Worm (Caenorhabditis elegans) whole organism, early embryonic: ENCODE data around the gene rad-51.

Experiments used
- B0310.2 ChIP-seq: sonication (generic microtip); optimal IDR thresholded peaks from 2 replicates; lab custom pipeline; 2016; ENCODE audit warnings: mild to moderate bottlenecking, missing genetic modification characterization, missing compliant biosample characterization
- F13C5.2 ChIP-seq: sonication (generic microtip); optimal IDR thresholded peaks from 2 replicates; lab custom pipeline; 2017; ENCODE audit warnings: mild to moderate bottlenecking, missing genetic modification characterization, inconsistent platforms, missing compliant biosample characterization
- aly-1 ChIP-seq: sonication (generic microtip); optimal IDR thresholded peaks from 2 replicates; lab custom pipeline; 2016; ENCODE audit warnings: missing genetic modification characterization, missing compliant biosample characterization
- ama-1 ChIP-seq: fragments of 150-350 bp; optimal IDR thresholded peaks from 2 replicates; lab custom pipeline; 2014
- ceh-13 ChIP-seq: fragments of 200-800 bp; sonication (Bioruptor generic); optimal IDR thresholded peaks from 2 replicates; lab custom pipeline; 2018; ENCODE audit warnings: mild to moderate bottlenecking, missing genetic modification characterization, missing compliant biosample characterization
- ceh-36 ChIP-seq: sonication (generic microtip); optimal IDR thresholded peaks from 2 replicates; lab custom pipeline; 2016; ENCODE audit warnings: missing genetic modification characterization, inconsistent platforms, missing compliant biosample characterization
- ets-7 ChIP-seq: sonication (generic microtip); optimal IDR thresholded peaks from 2 replicates; lab custom pipeline; 2016; ENCODE audit warnings: missing genotype, missing genetic modification characterization, missing compliant biosample characterization
- flt-1 ChIP-seq: fragments of 200-800 bp; sonication (Bioruptor generic); IDR thresholded peaks from 2 replicates; pipeline ENCODE4 v1.3.6; 2022; ENCODE audit warnings: missing genetic modification characterization, missing compliant biosample characterization
- hmbx-1 ChIP-seq: sonication (generic microtip); optimal IDR thresholded peaks from 2 replicates; lab custom pipeline; 2016; ENCODE audit warnings: mild to moderate bottlenecking, missing genetic modification characterization, missing compliant biosample characterization
- hmg-4 ChIP-seq: fragments of 200-800 bp; sonication (Bioruptor generic); optimal IDR thresholded peaks from 2 replicates; lab custom pipeline; 2018; ENCODE audit warnings: mild to moderate bottlenecking, missing genetic modification characterization, missing compliant biosample characterization
- hnd-1 ChIP-seq: sonication (generic microtip); optimal IDR thresholded peaks from 2 replicates; lab custom pipeline; 2016; ENCODE audit warnings: missing genetic modification characterization, missing compliant biosample characterization
- pes-1 ChIP-seq: fragments of 200-800 bp; sonication (Bioruptor generic); IDR thresholded peaks from 2 replicates; pipeline ENCODE4 v1.3.6; 2022; ENCODE audit warnings: missing genetic modification reagents, missing genetic modification characterization, missing compliant biosample characterization
- scrt-1 ChIP-seq: fragments of 200-800 bp; sonication (Bioruptor generic); IDR thresholded peaks from 2 replicates; pipeline ENCODE4 v1.3.6; 2022; ENCODE audit warnings: missing genetic modification characterization, missing compliant biosample characterization
- sea-1 ChIP-seq: fragments of 200-800 bp; sonication (Bioruptor generic); conservative IDR thresholded peaks from 2 replicates; pipeline ENCODE4 v1.3.6; 2022; ENCODE audit warnings: missing genetic modification characterization, missing compliant biosample characterization
- tbx-11 ChIP-seq: fragments of 200-800 bp; sonication (Bioruptor generic); IDR thresholded peaks from 2 replicates; pipeline ENCODE4 v1.3.6; 2022; ENCODE audit warnings: missing genetic modification characterization, missing compliant biosample characterization
- tbx-37 ChIP-seq: fragments of 200-800 bp; sonication (Bioruptor generic); conservative IDR thresholded peaks from 2 replicates; pipeline ENCODE4 v1.3.6; 2022; ENCODE audit warnings: missing genetic modification reagents, missing genetic modification characterization, missing compliant biosample characterization
- tra-4 ChIP-seq: sonication (generic microtip); optimal IDR thresholded peaks from 2 replicates; lab custom pipeline; 2017; ENCODE audit warnings: missing genetic modification characterization, missing compliant biosample characterization

The rad-51 gene

ce11 chrIV:10245666-10246210, 38.3 kb downstream of the rad-51 start, which contains the start of gene F01G10.10:
Gene F01G10.10, plus strand, starts transcription at chrIV:10246160.
- TF ChIP-seq B0310.2 (tag; lab: Kevin White, UChicago) (no peak), tbx-37 (GFP tag; lab: Robert Waterston, UW) (no peak), flt-1 (GFP tag; lab: Robert Waterston, UW) (no peak)

DNA sequence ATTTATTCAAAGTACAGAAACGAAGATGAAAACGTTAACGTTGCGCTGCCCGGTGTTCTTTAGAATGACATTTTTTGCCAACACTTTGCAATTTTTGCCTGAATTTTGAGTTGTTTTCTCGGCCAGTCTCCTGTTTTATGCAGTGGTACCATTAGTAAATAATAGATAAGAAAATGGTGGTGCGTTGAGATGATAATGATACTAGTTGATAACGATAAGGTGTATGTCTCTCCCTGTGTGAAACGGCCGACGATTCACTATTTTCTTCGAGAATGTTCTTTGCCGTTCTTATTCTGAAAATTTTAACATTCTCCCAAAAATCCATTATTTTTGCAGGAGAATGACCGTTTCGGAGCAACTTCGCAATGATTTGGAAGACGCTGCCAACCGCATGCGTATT, 40.8 kb downstream of the rad-51 start, which contains the start of gene tkt-1:
tkt-1 (plus strand) TSS at position 337 of the 400 bp plus-strand sequence.
- TF ChIP-seq F13C5.2 (tag; lab: Kevin White, UChicago): no peak
- TF ChIP-seq sea-1 (GFP tag; lab: Robert Waterston, UW): no peak
- TF ChIP-seq hnd-1 (tag; lab: Kevin White, UChicago): no peak
- TF ChIP-seq ceh-36 (tag; lab: Kevin White, UChicago): no peak
- no peak for TF ChIP-seq ceh-13
- TF ChIP-seq B0310.2 (tag; lab: Kevin White, UChicago): no peak
- no peak for TF ChIP-seq tra-4
- TF ChIP-seq ama-1: no peak
- TF ChIP-seq pes-1 (GFP tag; lab: Robert Waterston, UW): no peak
- no peak for TF ChIP-seq tbx-11 (GFP tag; lab: Robert Waterston, UW)
- no peak for TF ChIP-seq scrt-1 (GFP tag; lab: Robert Waterston, UW)

DNA sequence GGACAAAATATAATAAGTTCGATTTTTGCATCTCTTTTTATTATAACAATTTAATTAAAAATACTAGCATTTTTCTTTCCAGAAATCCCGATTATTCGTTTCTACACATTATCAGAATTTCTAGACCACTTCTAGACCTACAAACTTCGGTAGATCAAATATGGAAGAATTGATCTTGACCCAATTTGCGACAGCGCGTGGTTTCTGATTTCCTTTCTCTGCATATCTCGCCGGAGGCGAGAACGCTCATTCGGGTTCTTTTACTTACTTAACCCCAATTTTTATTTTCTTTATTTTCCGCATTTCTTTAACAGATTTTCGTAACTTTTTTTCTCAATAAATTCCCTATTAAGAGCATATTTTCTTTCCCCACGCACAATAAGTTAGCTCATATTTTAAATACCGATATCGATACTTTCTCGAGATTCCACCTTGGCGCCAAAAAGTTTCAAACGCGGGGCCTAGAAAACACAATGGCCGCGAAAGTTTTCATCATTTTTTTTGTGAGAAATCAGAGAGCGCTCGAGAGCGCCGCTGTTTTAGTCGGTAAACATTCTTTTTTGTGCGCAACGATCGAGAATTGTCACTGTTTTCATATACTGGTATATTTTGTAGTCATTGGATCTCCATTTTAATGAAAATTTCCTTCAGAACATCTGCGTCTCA, 41.5 kb downstream of the rad-51 start:
- TF ChIP-seq aly-1 (tag; lab: Kevin White, UChicago) (no peak), ceh-13 (no peak), flt-1 (GFP tag; lab: Robert Waterston, UW) (no peak), hnd-1 (tag; lab: Kevin White, UChicago) (no peak), tbx-37 (GFP tag; lab: Robert Waterston, UW) (no peak), scrt-1 (GFP tag; lab: Robert Waterston, UW) (no peak), hmbx-1 (tag; lab: Kevin White, UChicago) (no peak), pes-1 (GFP tag; lab: Robert Waterston, UW) (no peak), F13C5.2 (tag; lab: Kevin White, UChicago) (no peak), ets-7 (tag; lab: Kevin White, UChicago) (no peak), hmg-4 (GFP tag; lab: Kevin White, UChicago) (no peak), tra-4 (no peak), tbx-11 (GFP tag; lab: Robert Waterston, UW) (no peak), ceh-36 (tag; lab: Kevin White, UChicago) (no peak), B0310.2 (tag; lab: Kevin White, UChicago) (no peak)

DNA sequence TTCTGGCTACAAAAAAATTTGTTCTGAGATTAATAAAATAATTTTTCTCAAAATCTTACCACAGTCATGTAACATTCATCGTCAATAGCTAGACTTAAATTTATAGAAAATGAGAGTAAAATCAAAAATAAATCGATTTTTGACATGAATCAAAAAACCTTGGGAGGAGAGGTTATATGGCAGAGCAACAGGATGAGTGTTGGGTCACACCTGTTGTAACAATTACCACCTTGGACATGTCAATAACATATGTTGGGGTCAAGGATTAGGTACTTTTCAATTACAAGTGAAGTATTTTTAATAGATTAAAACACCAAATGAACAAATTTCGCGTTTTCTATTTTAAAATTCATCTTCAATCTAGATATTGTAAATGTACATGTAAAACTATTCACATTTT, 42.4 kb downstream of the rad-51 start, which contains the start of gene lipl-7:
lipl-7 (minus strand) TSS at position 165 of the 400 bp plus-strand sequence.
- TF ChIP-seq hmbx-1 (tag; lab: Kevin White, UChicago) (no peak), pes-1 (GFP tag; lab: Robert Waterston, UW) (no peak), sea-1 (GFP tag; lab: Robert Waterston, UW) (no peak), tbx-37 (GFP tag; lab: Robert Waterston, UW) (no peak), F13C5.2 (tag; lab: Kevin White, UChicago) (no peak), hmg-4 (GFP tag; lab: Kevin White, UChicago) (no peak), ama-1 (no peak)

DNA sequence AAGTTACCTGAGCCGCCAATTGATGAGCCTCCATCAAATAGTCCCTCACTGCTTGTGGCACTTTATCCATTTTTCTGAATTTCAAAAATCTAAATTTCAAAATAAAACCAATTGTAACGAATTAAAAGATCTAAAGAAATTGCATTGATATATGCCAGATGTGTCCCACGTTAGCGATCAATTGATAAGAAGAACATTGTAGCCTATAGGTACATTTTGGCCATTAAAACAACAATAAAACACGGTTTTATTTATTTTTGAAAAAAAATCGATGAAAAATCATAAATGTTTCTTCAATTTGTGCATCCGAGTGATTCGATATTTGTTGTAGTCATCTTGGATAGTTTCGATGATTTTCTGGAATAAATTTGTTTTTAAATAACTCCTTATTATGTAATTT, 45.0 kb downstream of the rad-51 start, which contains the start of gene ech-8:
ech-8 (minus strand) TSS at position 132 of the 400 bp plus-strand sequence.
- TF ChIP-seq scrt-1 (GFP tag; lab: Robert Waterston, UW): no peak

- TF ChIP-seq flt-1 (GFP tag; lab: Robert Waterston, UW) (no peak), tra-4 (no peak), tbx-37 (GFP tag; lab: Robert Waterston, UW) (no peak), ets-7 (tag; lab: Kevin White, UChicago) (no peak), aly-1 (tag; lab: Kevin White, UChicago) (no peak), F13C5.2 (tag; lab: Kevin White, UChicago) (no peak), ama-1 (no peak), hmg-4 (GFP tag; lab: Kevin White, UChicago) (no peak), B0310.2 (tag; lab: Kevin White, UChicago) (no peak), hnd-1 (tag; lab: Kevin White, UChicago) (no peak), scrt-1 (GFP tag; lab: Robert Waterston, UW) (no peak), sea-1 (GFP tag; lab: Robert Waterston, UW) (no peak), ceh-13 (no peak), hmbx-1 (tag; lab: Kevin White, UChicago) (no peak), ceh-36 (tag; lab: Kevin White, UChicago) (no peak), pes-1 (GFP tag; lab: Robert Waterston, UW) (no peak), tbx-11 (GFP tag; lab: Robert Waterston, UW) (no peak)
These were observed 47.9 kb downstream of the rad-51 start for ce11 chrIV:10236106-10236505.

DNA sequence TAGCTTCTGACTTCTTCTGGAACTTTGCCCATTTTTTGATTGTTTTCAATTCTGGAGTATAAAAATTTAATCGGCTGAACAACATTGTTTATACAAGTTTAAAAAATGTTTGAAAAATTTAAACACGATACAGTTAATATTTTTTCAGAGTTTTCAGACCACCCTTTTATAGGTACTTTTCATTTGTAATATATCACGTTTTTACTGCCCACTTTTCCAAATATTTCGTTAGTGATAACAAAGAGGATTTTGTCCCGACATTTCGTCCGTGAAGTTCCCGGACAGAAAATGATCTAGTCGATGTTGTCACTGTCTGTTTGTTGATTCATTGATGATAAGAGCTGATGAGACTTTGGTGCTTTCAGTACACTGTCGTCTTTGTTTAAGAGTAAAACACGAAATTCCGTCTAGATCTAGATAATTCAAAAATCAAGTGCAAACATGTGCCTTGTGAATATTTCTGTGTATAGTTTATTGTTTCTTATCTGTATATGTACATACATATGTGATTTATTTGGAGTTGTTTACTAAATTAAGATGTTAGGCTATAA, 48.7 kb downstream of the rad-51 start, which contains the start of gene ech-9:
ech-9 (minus strand) TSS at position 51 of the 551 bp plus-strand sequence.
- TF ChIP-seq pes-1 (GFP tag; lab: Robert Waterston, UW): no peak
- no peak for TF ChIP-seq ama-1
- TF ChIP-seq hmbx-1 (tag; lab: Kevin White, UChicago): no peak
- TF ChIP-seq aly-1 (tag; lab: Kevin White, UChicago): no peak
- no peak for TF ChIP-seq flt-1 (GFP tag; lab: Robert Waterston, UW)
- TF ChIP-seq scrt-1 (GFP tag; lab: Robert Waterston, UW): no peak
- TF ChIP-seq sea-1 (GFP tag; lab: Robert Waterston, UW): no peak
- TF ChIP-seq ceh-13: no peak
- TF ChIP-seq tbx-11 (GFP tag; lab: Robert Waterston, UW): no peak
- no peak for TF ChIP-seq ceh-36 (tag; lab: Kevin White, UChicago)
- no peak for TF ChIP-seq tra-4
- TF ChIP-seq tbx-37 (GFP tag; lab: Robert Waterston, UW): no peak
